Worm (Caenorhabditis elegans) whole organism, L4/young adult: ENCODE results near the gene F49C12.1.

Experiments
- dao-5 ChIP-seq: sonication (generic microtip); optimal IDR thresholded peaks from 2 replicates; lab custom pipeline; 2016; ENCODE audit warnings: missing genotype, missing genetic modification characterization, moderate library complexity, missing compliant biosample characterization
- him-1 ChIP-seq: sonication (generic microtip); optimal IDR thresholded peaks from 2 replicates; lab custom pipeline; 2016; ENCODE audit warnings: missing genotype, missing genetic modification reagents, missing genetic modification characterization, missing compliant biosample characterization

DNA sequence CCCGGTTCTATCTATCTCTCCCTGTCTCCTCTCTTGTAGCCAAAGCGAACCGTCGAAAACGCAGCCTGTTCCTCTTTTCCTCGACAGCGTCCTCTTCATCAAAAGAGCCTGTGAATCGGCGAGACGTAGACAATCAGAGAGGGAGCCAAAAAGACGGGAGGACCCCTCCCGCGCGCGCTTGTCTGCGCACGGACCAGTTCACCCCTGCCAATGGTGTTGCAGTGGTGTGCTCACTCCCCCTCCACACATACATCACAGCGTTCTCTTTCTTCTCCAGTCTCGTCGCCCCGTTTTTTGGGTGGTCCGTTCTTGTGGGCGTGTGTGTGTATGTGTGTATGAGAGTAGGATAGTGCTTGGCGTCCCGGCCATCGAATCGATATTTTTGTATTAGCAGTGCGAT is 27.2 kb downstream of the F49C12.1 start:
- TF ChIP-seq dao-5 (tag; lab: Kevin White, UChicago) (no peak), him-1 (tag; lab: Kevin White, UChicago) (no peak)
